Worm (Caenorhabditis elegans) whole organism, L3 larva: ENCODE results near the gene tag-290.

Source experiments
- ama-1 ChIP-seq: fragments of 150-350 bp; optimal IDR thresholded peaks from 2 replicates; lab custom pipeline; 2018
- eor-1 ChIP-seq, 2 experiments: fragments of 150-350 bp; optimal IDR thresholded peaks; 2 replicates each; lab custom pipeline; 2014 to 2018; ENCODE audit warnings: missing biosample characterization in 2 of 2, missing genetic modification characterization in 2 of 2
- jun-1 ChIP-seq: fragments of 150-350 bp; optimal IDR thresholded peaks from 2 replicates; lab custom pipeline; 2014; ENCODE audit warnings: missing biosample characterization, missing genetic modification reagents, missing genetic modification characterization
- nhr-11 ChIP-seq: fragments of 150-350 bp; optimal IDR thresholded peaks from 2 replicates; lab custom pipeline; 2014; ENCODE audit warnings: missing biosample characterization, missing genetic modification characterization
- ztf-4 ChIP-seq: fragments of 150-350 bp; optimal IDR thresholded peaks from 2 replicates; lab custom pipeline; 2014; ENCODE audit warnings: missing biosample characterization, missing genetic modification characterization

DNA sequence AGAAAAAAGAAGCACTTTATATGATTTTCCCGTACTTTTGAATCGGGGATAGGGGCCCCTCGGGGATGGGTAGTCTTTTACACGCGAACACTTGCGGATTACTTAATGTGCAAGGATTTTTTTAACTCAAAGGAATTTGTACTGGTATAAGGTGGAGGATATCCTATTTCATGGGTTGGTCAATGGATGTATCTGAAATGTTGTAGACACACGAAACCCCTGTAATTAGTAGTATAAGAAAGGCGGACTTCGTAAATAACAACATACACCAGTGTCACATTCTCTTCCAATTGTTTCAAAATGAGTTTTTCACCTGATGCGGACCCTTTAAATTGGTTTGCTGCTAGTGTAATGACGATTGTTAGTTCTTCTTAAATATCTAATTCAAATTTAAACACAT, 19.7 kb upstream of the tag-290 start, which contains the start of gene srx-80:
- TF ChIP-seq nhr-11 (tag; lab: Kevin White, UChicago) (no peak), eor-1 (tag; optimal IDR thresholded peaks at IDR 0.05; lab: Kevin White, UChicago) (no peak), jun-1 (tag; lab: Kevin White, UChicago) (no peak), ztf-4 (tag; lab: Kevin White, UChicago) (no peak), ama-1 (lab: Kevin White, UChicago) (no peak)
